Fruit fly (Drosophila melanogaster) whole organism, embryonic: Measurements from ENCODE around the gene Best2.

Experiments
- BtbVII ChIP-seq: fragments of 200-800 bp; sonication (Bioruptor generic); optimal IDR thresholded peaks from 3 replicates; lab custom pipeline; 2017; ENCODE audit warnings: missing biosample characterization, mild to moderate bottlenecking, missing genetic modification characterization
- CG10979 ChIP-seq: fragments of 200-800 bp; sonication (Bioruptor generic); optimal IDR thresholded peaks from 2 replicates; lab custom pipeline; 2018; ENCODE audit warnings: missing biosample characterization, mild to moderate bottlenecking, missing genetic modification characterization, moderate library complexity
- CG11398 ChIP-seq: fragments of 200-800 bp; sonication (Bioruptor generic); optimal IDR thresholded peaks from 2 replicates; lab custom pipeline; 2016; ENCODE audit warnings: missing biosample characterization, missing genetic modification characterization
- CG11504 ChIP-seq: fragments of 200-800 bp; sonication (Bioruptor generic); optimal IDR thresholded peaks from 3 replicates; lab custom pipeline; 2019; ENCODE audit warnings: missing biosample characterization, mild to moderate bottlenecking, missing genetic modification characterization, moderate library complexity
- CG13424 ChIP-seq: fragments of 200-800 bp; sonication (Bioruptor generic); optimal IDR thresholded peaks from 2 replicates; lab custom pipeline; 2019; ENCODE audit warnings: missing biosample characterization, mild to moderate bottlenecking, missing genetic modification characterization, moderate library complexity
- CG14965 ChIP-seq: fragments of 200-800 bp; sonication (Bioruptor generic); optimal IDR thresholded peaks from 2 replicates; lab custom pipeline; 2016; ENCODE audit warnings: missing biosample characterization, missing genetic modification characterization, borderline replicate concordance
- CG17568 ChIP-seq: fragments of 200-800 bp; sonication (Bioruptor generic); optimal IDR thresholded peaks from 2 replicates; lab custom pipeline; 2018; ENCODE audit warnings: missing biosample characterization, mild to moderate bottlenecking, missing genetic modification characterization, moderate library complexity
- CG18619 ChIP-seq: fragments of 200-800 bp; sonication (Bioruptor generic); optimal IDR thresholded peaks from 3 replicates; lab custom pipeline; 2017; ENCODE audit warnings: missing biosample characterization, mild to moderate bottlenecking, missing genetic modification characterization
- CG2120 ChIP-seq: fragments of 200-800 bp; sonication (Bioruptor generic); optimal IDR thresholded peaks from 3 replicates; lab custom pipeline; 2016; ENCODE audit warnings: missing biosample characterization, missing genetic modification characterization
- CG2712 ChIP-seq: fragments of 200-800 bp; optimal IDR thresholded peaks from 3 replicates; lab custom pipeline; 2019; ENCODE audit warnings: missing biosample characterization, mild to moderate bottlenecking, missing genetic modification characterization, moderate library complexity
- CG3065 ChIP-seq: fragments of 200-800 bp; sonication (Bioruptor generic); optimal IDR thresholded peaks from 2 replicates; lab custom pipeline; 2016; ENCODE audit warnings: missing biosample characterization, missing genetic modification characterization
- CG33557 ChIP-seq: fragments of 200-800 bp; sonication (Bioruptor generic); optimal IDR thresholded peaks from 2 replicates; lab custom pipeline; 2019; ENCODE audit warnings: missing biosample characterization, mild to moderate bottlenecking, missing genetic modification characterization, moderate library complexity
- CG34224 ChIP-seq: fragments of 200-800 bp; sonication (Bioruptor generic); IDR thresholded peaks from 3 replicates; pipeline ENCODE4 v1.3.6; 2022; ENCODE audit warnings: missing biosample characterization, missing genetic modification characterization; ENCODE audit not compliant: partially characterized antibody
- CG5180 ChIP-seq: fragments of 200-800 bp; sonication (Bioruptor generic); optimal IDR thresholded peaks from 3 replicates; lab custom pipeline; 2017; ENCODE audit warnings: missing biosample characterization, missing genetic modification characterization, mild to moderate bottlenecking, moderate library complexity, missing genetic modification reagents
- CG5245 ChIP-seq: fragments of 200-800 bp; sonication (Bioruptor generic); optimal IDR thresholded peaks from 3 replicates; lab custom pipeline; 2016; ENCODE audit warnings: missing biosample characterization, missing genetic modification characterization
- CG6791 ChIP-seq: fragments of 200-800 bp; sonication (Bioruptor generic); IDR thresholded peaks from 3 replicates; pipeline ENCODE4 v1.3.6; 2022; ENCODE audit warnings: missing biosample characterization, missing genetic modification characterization; ENCODE audit not compliant: partially characterized antibody
- CG6813 ChIP-seq: fragments of 200-800 bp; sonication (Bioruptor generic); optimal IDR thresholded peaks from 2 replicates; lab custom pipeline; 2017; ENCODE audit warnings: missing biosample characterization, missing genetic modification characterization, mild to moderate bottlenecking, moderate library complexity, missing genetic modification reagents
- CG7963 ChIP-seq: fragments of 200-800 bp; sonication (Bioruptor generic); IDR thresholded peaks from 3 replicates; pipeline ENCODE4 v1.3.6; 2022; ENCODE audit warnings: missing biosample characterization, missing genetic modification characterization; ENCODE audit not compliant: partially characterized antibody
- Camta ChIP-seq: fragments of 200-800 bp; sonication (Bioruptor generic); optimal IDR thresholded peaks from 2 replicates; lab custom pipeline; 2016; ENCODE audit warnings: missing biosample characterization, missing genetic modification characterization
- Doc3 ChIP-seq: fragments of 200-800 bp; sonication (Bioruptor generic); IDR thresholded peaks from 3 replicates; pipeline ENCODE4 v1.3.6; 2022; ENCODE audit warnings: missing biosample characterization, missing genetic modification characterization; ENCODE audit not compliant: partially characterized antibody
- ERR ChIP-seq: fragments of 200-800 bp; sonication (Bioruptor generic); optimal IDR thresholded peaks from 2 replicates; lab custom pipeline; 2016; ENCODE audit warnings: missing biosample characterization, missing genetic modification characterization
- HLHmδ ChIP-seq: fragments of 200-800 bp; sonication (Bioruptor generic); optimal IDR thresholded peaks from 2 replicates; lab custom pipeline; 2018; ENCODE audit warnings: missing biosample characterization, mild to moderate bottlenecking, missing genetic modification characterization, moderate library complexity
- NFAT ChIP-seq: fragments of 200-800 bp; sonication (Bioruptor generic); IDR thresholded peaks from 2 replicates; pipeline ENCODE4 v1.3.6; 2022; ENCODE audit warnings: missing biosample characterization, missing genetic modification characterization
- Nf-YB ChIP-seq: fragments of 200-800 bp; sonication (Bioruptor generic); optimal IDR thresholded peaks from 3 replicates; lab custom pipeline; 2019; ENCODE audit warnings: missing biosample characterization, mild to moderate bottlenecking, missing genetic modification characterization, moderate library complexity
- NfI ChIP-seq: fragments of 200-800 bp; sonication (Bioruptor generic); optimal IDR thresholded peaks from 3 replicates; lab custom pipeline; 2018; ENCODE audit warnings: missing biosample characterization, mild to moderate bottlenecking, missing genetic modification characterization, moderate library complexity
- Ptx1 ChIP-seq: fragments of 200-800 bp; sonication (Bioruptor generic); IDR thresholded peaks from 2 replicates; pipeline ENCODE4 v1.3.6; 2022; ENCODE audit warnings: missing biosample characterization, missing genetic modification characterization
- Tbp ChIP-seq: fragments of >200 bp; optimal IDR thresholded peaks from 2 replicates; lab custom pipeline; 2018; ENCODE audit warnings: missing biosample characterization, missing genetic modification characterization
- bab2 ChIP-seq: fragments of 200-800 bp; sonication (Bioruptor generic); optimal IDR thresholded peaks from 2 replicates; lab custom pipeline; 2016; ENCODE audit warnings: missing biosample characterization, missing genetic modification characterization
- bowl ChIP-seq: fragments of 200-800 bp; sonication (Bioruptor generic); IDR thresholded peaks from 2 replicates; pipeline ENCODE4 v1.3.6; 2022; ENCODE audit warnings: missing biosample characterization, missing genetic modification characterization
- danr ChIP-seq: fragments of 200-800 bp; sonication (Bioruptor generic); IDR thresholded peaks from 2 replicates; pipeline ENCODE4 v1.3.6; 2022; ENCODE audit warnings: missing biosample characterization, missing genetic modification characterization
- ems ChIP-seq: fragments of 200-800 bp; sonication (Bioruptor generic); optimal IDR thresholded peaks from 3 replicates; lab custom pipeline; 2016; ENCODE audit warnings: missing biosample characterization, missing genetic modification characterization
- ewg ChIP-seq: fragments of 200-800 bp; sonication (Bioruptor generic); optimal IDR thresholded peaks from 3 replicates; lab custom pipeline; 2017; ENCODE audit warnings: mild to moderate bottlenecking, missing biosample characterization, missing genetic modification reagents, missing genetic modification characterization
- gcm ChIP-seq: fragments of 200-800 bp; sonication (Bioruptor generic); optimal IDR thresholded peaks from 2 replicates; lab custom pipeline; 2019; ENCODE audit warnings: missing biosample characterization, mild to moderate bottlenecking, missing genetic modification characterization, moderate library complexity
- grn ChIP-seq: fragments of 200-800 bp; sonication (Bioruptor generic); optimal IDR thresholded peaks from 3 replicates; lab custom pipeline; 2017; ENCODE audit warnings: missing biosample characterization, missing genetic modification characterization
- gro ChIP-seq: fragments of 200-800 bp; sonication (Bioruptor generic); optimal IDR thresholded peaks from 2 replicates; lab custom pipeline; 2016; ENCODE audit warnings: missing biosample characterization, missing genetic modification characterization
- ham ChIP-seq: fragments of 200-800 bp; sonication (Bioruptor generic); IDR thresholded peaks from 2 replicates; pipeline ENCODE4 v1.3.6; 2022; ENCODE audit warnings: missing biosample characterization, missing genetic modification characterization
- her ChIP-seq: fragments of 200-800 bp; sonication (Bioruptor generic); optimal IDR thresholded peaks from 2 replicates; lab custom pipeline; 2016; ENCODE audit warnings: missing biosample characterization, missing genetic modification characterization
- hkb ChIP-seq, 2 experiments: fragments of 200-800 bp in 1 of 2; fragments of >200 bp in 1 of 2; sonication (Bioruptor generic) in 1 of 2; IDR thresholded peaks in 1 of 2; optimal IDR thresholded peaks in 1 of 2; 2 replicates each; pipeline versions ENCODE4 v1.3.6 to Lab custom; 2017 to 2022; ENCODE audit warnings: missing biosample characterization in 1 of 2, missing genetic modification characterization in 1 of 2
- nmo ChIP-seq: fragments of 200-800 bp; sonication (Bioruptor generic); optimal IDR thresholded peaks from 2 replicates; lab custom pipeline; 2018; ENCODE audit warnings: missing biosample characterization, mild to moderate bottlenecking, missing genetic modification characterization, moderate library complexity
- org-1 ChIP-seq: fragments of 200-800 bp; sonication (Bioruptor generic); optimal IDR thresholded peaks from 2 replicates; lab custom pipeline; 2017; ENCODE audit warnings: missing biosample characterization, missing genetic modification characterization
- p53 ChIP-seq: fragments of 200-800 bp; sonication (Bioruptor generic); optimal IDR thresholded peaks from 2 replicates; lab custom pipeline; 2016; ENCODE audit warnings: missing biosample characterization, missing genetic modification characterization
- pan ChIP-seq, 4 experiments: fragments of >200 bp in 3 of 4; fragments of 200-800 bp in 1 of 4; sonication (Bioruptor generic) in 1 of 4; optimal IDR thresholded peaks in 3 of 4; IDR thresholded peaks in 1 of 4; 2 replicates each; pipeline versions ENCODE4 v1.3.6 to Lab custom; 2017 to 2022; ENCODE audit warnings: missing biosample characterization in 2 of 4, missing genetic modification characterization in 2 of 4, mixed read lengths in 1 of 4
- pb ChIP-seq: fragments of 200-800 bp; sonication (Bioruptor generic); optimal IDR thresholded peaks from 3 replicates; lab custom pipeline; 2016; ENCODE audit warnings: missing biosample characterization, missing genetic modification characterization
- scrt ChIP-seq: fragments of 200-800 bp; sonication (Bioruptor generic); optimal IDR thresholded peaks from 2 replicates; lab custom pipeline; 2018; ENCODE audit warnings: missing biosample characterization, mild to moderate bottlenecking, missing genetic modification characterization, moderate library complexity
- sqz ChIP-seq: fragments of 200-800 bp; sonication (Bioruptor generic); optimal IDR thresholded peaks from 3 replicates; lab custom pipeline; 2018; ENCODE audit warnings: missing biosample characterization, mild to moderate bottlenecking, missing genetic modification characterization
- vfl ChIP-seq: fragments of 200-800 bp; sonication (Bioruptor generic); optimal IDR thresholded peaks from 2 replicates; lab custom pipeline; 2016; ENCODE audit warnings: missing biosample characterization, missing genetic modification characterization
- zen ChIP-seq: fragments of 200-800 bp; sonication (Bioruptor generic); optimal IDR thresholded peaks from 3 replicates; lab custom pipeline; 2018; ENCODE audit warnings: missing biosample characterization, mild to moderate bottlenecking, missing genetic modification characterization, moderate library complexity

Best2 gene

dm6 chr3L:6262644-6263404 lies 6.4 kb upstream of the Best2 start, which contains the start of gene Ldh (continued):
- TF ChIP-seq nmo (GFP tag; lab: Kevin White, UChicago): peak; percentile 98
- TF ChIP-seq her (GFP tag; lab: Kevin White, UChicago): no peak
- TF ChIP-seq ewg: peak; percentile 90
- no peak for TF ChIP-seq pan (optimal IDR thresholded peaks at IDR 0.05; lab: Kevin White, UChicago)
- TF ChIP-seq pan (GFP tag; optimal IDR thresholded peaks at IDR 0.05 in 1 of 2, IDR thresholded peaks at IDR 0.05 in 1 of 2): peak in 1 of 2 experiments; percentile 92
- peak; percentile 89 for TF ChIP-seq CG3065 (GFP tag; lab: Kevin White, UChicago)
- peak; percentile 98 for TF ChIP-seq zen
- TF ChIP-seq BtbVII (GFP tag; lab: Kevin White, UChicago): peak; percentile 95
- no peak for TF ChIP-seq Doc3 (GFP tag; lab: Robert Waterston, UW)
- peak; percentile 67 for TF ChIP-seq grn (GFP tag; lab: Kevin White, UChicago)
- TF ChIP-seq gcm: peak; percentile 97
- peak; percentile 74 for TF ChIP-seq vfl
- peak; percentile 93 for TF ChIP-seq Ptx1 (GFP tag; lab: Robert Waterston, UW)
- no peak for TF ChIP-seq hkb (optimal IDR thresholded peaks at IDR 0.05; lab: Kevin White, UChicago)
- TF ChIP-seq hkb (GFP tag; IDR thresholded peaks at IDR 0.05; lab: Robert Waterston, UW): peak; percentile 94
- TF ChIP-seq ERR: peak; percentile 96
- no peak for TF ChIP-seq CG14965 (GFP tag; lab: Kevin White, UChicago)
- TF ChIP-seq bab2 (GFP tag; lab: Kevin White, UChicago): peak; percentile 90
- TF ChIP-seq NFAT (GFP tag; lab: Robert Waterston, UW): peak; percentile 68; the same call in 1 of the 2 replicates
- TF ChIP-seq Tbp (GFP tag; lab: Kevin White, UChicago): no peak
- TF ChIP-seq p53 (GFP tag; lab: Kevin White, UChicago): peak; percentile 23
- peak; percentile 83 for TF ChIP-seq ems (GFP tag; lab: Kevin White, UChicago)
- TF ChIP-seq CG6813 (GFP tag; lab: Kevin White, UChicago): peak; percentile 95
- no peak for TF ChIP-seq CG7963 (GFP tag; lab: Robert Waterston, UW)
- peak; percentile 95 for TF ChIP-seq org-1 (GFP tag; lab: Kevin White, UChicago)
- no peak for TF ChIP-seq HLHmδ (GFP tag; lab: Kevin White, UChicago)
- TF ChIP-seq CG2712 (tag; lab: Kevin White, UChicago): peak; percentile 99
- peak; percentile 98 for TF ChIP-seq CG13424 (tag; lab: Kevin White, UChicago)
- peak; percentile 97 for TF ChIP-seq CG33557 (GFP tag; lab: Kevin White, UChicago)
- peak; percentile 88 for TF ChIP-seq Nf-YB (GFP tag; lab: Kevin White, UChicago)
- TF ChIP-seq CG5180 (GFP tag; lab: Kevin White, UChicago): peak; percentile 83
- TF ChIP-seq CG11504: peak; percentile 95
- peak; percentile 92 for TF ChIP-seq scrt (GFP tag; lab: Kevin White, UChicago)
- TF ChIP-seq CG2120 (GFP tag; lab: Kevin White, UChicago): peak; percentile 93
- peak; percentile 81 for TF ChIP-seq danr (GFP tag; lab: Robert Waterston, UW)
- TF ChIP-seq gro (GFP tag; lab: Kevin White, UChicago): peak; percentile 15
- TF ChIP-seq ham (GFP tag; lab: Robert Waterston, UW): peak; percentile 48; the same call in 1 of the 2 replicates
- peak; percentile 64 for TF ChIP-seq pb (GFP tag; lab: Kevin White, UChicago)
- no peak for TF ChIP-seq CG6791 (GFP tag; lab: Robert Waterston, UW)
- TF ChIP-seq CG10979: peak; percentile 98
- no peak for TF ChIP-seq CG34224 (GFP tag; lab: Robert Waterston, UW)
- TF ChIP-seq CG5245 (GFP tag; lab: Kevin White, UChicago): peak; percentile 88
- peak; percentile 92 for TF ChIP-seq CG17568 (GFP tag; lab: Kevin White, UChicago)
- peak; percentile 66 for TF ChIP-seq CG11398
- peak; percentile 93 for TF ChIP-seq NfI (GFP tag; lab: Kevin White, UChicago)
- peak; percentile 96 for TF ChIP-seq CG18619 (GFP tag; lab: Kevin White, UChicago)
- TF ChIP-seq sqz (GFP tag; lab: Kevin White, UChicago): peak; percentile 94
- TF ChIP-seq bowl (GFP tag; lab: Robert Waterston, UW): peak; percentile 39; the same call in 1 of the 2 replicates
- peak; percentile 81 for TF ChIP-seq Camta (GFP tag; lab: Kevin White, UChicago)
